Worm (Caenorhabditis elegans): ENCODE results near the gene K02E11.5.

- TF ChIP-seq nhr-237 (tag; optimal IDR thresholded peaks at IDR 0.05): no peak
- TF ChIP-seq zag-1 (tag; optimal IDR thresholded peaks at IDR 0.05): no peak
- TF ChIP-seq nhr-11 (tag; optimal IDR thresholded peaks at IDR 0.05): no peak
Observed at ce11 chrV:14260831-14261230, 8.7 kb downstream of the K02E11.5 start, which contains the start of gene F40G12.2.

All from whole organism, L2 larva.